Fruit fly (Drosophila melanogaster) whole organism, prepupa: ENCODE results near the gene CG44005.
A peak's percentile ranks its signal among the peaks of the same experiment; 100 is the strongest.

Experiments used
- Blimp-1 ChIP-seq: fragments of 200-800 bp; sonication (Bioruptor generic); optimal IDR thresholded peaks from 3 replicates; lab custom pipeline; 2017; ENCODE audit warnings: missing biosample characterization, missing genetic modification characterization, mild to moderate bottlenecking, moderate library complexity, missing genetic modification reagents
- CG10631 ChIP-seq: fragments of 200-800 bp; sonication (Bioruptor generic); optimal IDR thresholded peaks from 2 replicates; lab custom pipeline; 2016; ENCODE audit warnings: missing biosample characterization, missing genetic modification characterization
- CG10669 ChIP-seq: fragments of 200-800 bp; sonication (Bioruptor generic); optimal IDR thresholded peaks from 3 replicates; lab custom pipeline; 2018; ENCODE audit warnings: missing biosample characterization, mild to moderate bottlenecking, missing genetic modification characterization, moderate library complexity
- CG11902 ChIP-seq: fragments of 200-800 bp; sonication (Bioruptor generic); optimal IDR thresholded peaks from 3 replicates; lab custom pipeline; 2016; ENCODE audit warnings: missing biosample characterization, missing genetic modification characterization
- CG15336 ChIP-seq: fragments of 200-800 bp; sonication (Bioruptor generic); IDR thresholded peaks from 2 replicates; pipeline ENCODE4 v1.3.6; 2022; ENCODE audit warnings: missing biosample characterization, missing genetic modification characterization
- CG16779 ChIP-seq: fragments of 200-800 bp; sonication (Bioruptor generic); optimal IDR thresholded peaks from 3 replicates; lab custom pipeline; 2017; ENCODE audit warnings: missing biosample characterization, mild to moderate bottlenecking, missing genetic modification characterization
- CG3032 ChIP-seq: fragments of 200-800 bp; optimal IDR thresholded peaks from 2 replicates; lab custom pipeline; 2019; ENCODE audit warnings: missing biosample characterization, mild to moderate bottlenecking, missing genetic modification characterization, moderate library complexity
- CG31627 ChIP-seq: fragments of 200-800 bp; sonication (Bioruptor generic); optimal IDR thresholded peaks from 3 replicates; lab custom pipeline; 2016; ENCODE audit warnings: missing biosample characterization, missing genetic modification characterization
- CG32006 ChIP-seq: fragments of 200-800 bp; sonication (Bioruptor generic); optimal IDR thresholded peaks from 3 replicates; lab custom pipeline; 2017; ENCODE audit warnings: missing biosample characterization, mild to moderate bottlenecking, missing genetic modification characterization
- CG34406 ChIP-seq: fragments of 200-800 bp; sonication (Bioruptor generic); optimal IDR thresholded peaks from 3 replicates; lab custom pipeline; 2016; ENCODE audit warnings: missing biosample characterization, missing genetic modification characterization
- CG3919 ChIP-seq: fragments of 200-800 bp; sonication (Bioruptor generic); optimal IDR thresholded peaks from 3 replicates; lab custom pipeline; 2016; ENCODE audit warnings: missing biosample characterization, missing genetic modification characterization
- CG4318 ChIP-seq: fragments of 200-800 bp; sonication (Bioruptor generic); optimal IDR thresholded peaks from 3 replicates; lab custom pipeline; 2017; ENCODE audit warnings: missing biosample characterization, mild to moderate bottlenecking, missing genetic modification characterization
- CG6163 ChIP-seq: fragments of 200-800 bp; sonication (Bioruptor generic); IDR thresholded peaks from 3 replicates; pipeline ENCODE4 v1.3.6; 2022; ENCODE audit warnings: missing biosample characterization, missing genetic modification characterization
- CG6276 ChIP-seq: fragments of 200-800 bp; sonication (Bioruptor generic); optimal IDR thresholded peaks from 2 replicates; lab custom pipeline; 2017; ENCODE audit warnings: missing biosample characterization, mild to moderate bottlenecking, missing genetic modification characterization
- CG6808 ChIP-seq: fragments of 200-800 bp; sonication (Bioruptor generic); optimal IDR thresholded peaks from 3 replicates; lab custom pipeline; 2017; ENCODE audit warnings: missing biosample characterization, missing genetic modification characterization, mild to moderate bottlenecking, moderate library complexity, missing genetic modification reagents
- CG6854 ChIP-seq: fragments of 200-800 bp; sonication (Bioruptor generic); optimal IDR thresholded peaks from 2 replicates; lab custom pipeline; 2017; ENCODE audit warnings: missing biosample characterization, mild to moderate bottlenecking, missing genetic modification characterization
- CG7368 ChIP-seq: fragments of 200-800 bp; sonication (Bioruptor generic); optimal IDR thresholded peaks from 3 replicates; lab custom pipeline; 2016; ENCODE audit warnings: missing biosample characterization, missing genetic modification characterization
- CG8119 ChIP-seq: fragments of 200-800 bp; sonication (Bioruptor generic); IDR thresholded peaks from 3 replicates; pipeline ENCODE4 v1.3.6; 2022; ENCODE audit warnings: missing biosample characterization, missing genetic modification characterization
- CG8319 ChIP-seq: fragments of 200-800 bp; sonication (Bioruptor generic); optimal IDR thresholded peaks from 3 replicates; lab custom pipeline; 2016; ENCODE audit warnings: missing biosample characterization, missing genetic modification characterization
- CG9139 ChIP-seq: fragments of 200-800 bp; sonication (Bioruptor generic); optimal IDR thresholded peaks from 3 replicates; lab custom pipeline; 2017; ENCODE audit warnings: missing biosample characterization, mild to moderate bottlenecking, missing genetic modification characterization
- Eip78C ChIP-seq: fragments of 200-800 bp; sonication (Bioruptor generic); peaks from one replicate; lab custom pipeline; 2016; ENCODE audit warnings: missing biosample characterization, missing genetic modification characterization
- Eip93F ChIP-seq: fragments of 200-800 bp; sonication (Bioruptor generic); optimal IDR thresholded peaks from 2 replicates; lab custom pipeline; 2016; ENCODE audit warnings: missing biosample characterization, mild to moderate bottlenecking, missing genetic modification characterization
- Ets21C ChIP-seq: fragments of 200-800 bp; sonication (Bioruptor generic); optimal IDR thresholded peaks from 3 replicates; lab custom pipeline; 2016; ENCODE audit warnings: missing biosample characterization, missing genetic modification characterization
- Ets96B ChIP-seq: fragments of 200-800 bp; optimal IDR thresholded peaks from 2 replicates; lab custom pipeline; 2019; ENCODE audit warnings: missing biosample characterization, mild to moderate bottlenecking, missing genetic modification characterization, moderate library complexity
- Gug ChIP-seq: fragments of 200-800 bp; sonication (Bioruptor generic); IDR thresholded peaks from 2 replicates; pipeline ENCODE4 v1.3.6; 2022; ENCODE audit warnings: missing biosample characterization, missing genetic modification characterization
- Hr38 ChIP-seq: sonication (Bioruptor generic); optimal IDR thresholded peaks from 2 replicates; lab custom pipeline; 2016; ENCODE audit warnings: missing biosample characterization, missing genetic modification characterization
- Hr39 ChIP-seq: fragments of 200-800 bp; sonication (Bioruptor generic); optimal IDR thresholded peaks from 2 replicates; lab custom pipeline; 2016; ENCODE audit warnings: missing biosample characterization, missing genetic modification characterization
- Hr4 ChIP-seq: fragments of 200-800 bp; sonication (Bioruptor generic); optimal IDR thresholded peaks from 3 replicates; lab custom pipeline; 2016; ENCODE audit warnings: missing biosample characterization, missing genetic modification characterization
- Lpt ChIP-seq: fragments of 200-800 bp; sonication (Bioruptor generic); optimal IDR thresholded peaks from 3 replicates; lab custom pipeline; 2016; ENCODE audit warnings: missing biosample characterization, missing genetic modification characterization
- Met ChIP-seq: fragments of 200-800 bp; sonication (Bioruptor generic); optimal IDR thresholded peaks from 3 replicates; lab custom pipeline; 2016; ENCODE audit warnings: missing biosample characterization, missing genetic modification characterization
- OdsH ChIP-seq: fragments of 200-800 bp; sonication (Bioruptor generic); optimal IDR thresholded peaks from 3 replicates; lab custom pipeline; 2016; ENCODE audit warnings: missing biosample characterization, missing genetic modification characterization
- Smox ChIP-seq: fragments of 200-800 bp; sonication (Bioruptor generic); optimal IDR thresholded peaks from 3 replicates; lab custom pipeline; 2016; ENCODE audit warnings: missing biosample characterization, missing genetic modification characterization
- Sox102F ChIP-seq: fragments of 200-800 bp; sonication (Bioruptor generic); optimal IDR thresholded peaks from 2 replicates; lab custom pipeline; 2016; ENCODE audit warnings: missing biosample characterization, mild to moderate bottlenecking, missing genetic modification characterization
- achi ChIP-seq: fragments of 200-800 bp; sonication (Bioruptor generic); optimal IDR thresholded peaks from 3 replicates; lab custom pipeline; 2016; ENCODE audit warnings: missing biosample characterization, missing genetic modification characterization
- acj6 ChIP-seq: fragments of 200-800 bp; sonication (Bioruptor generic); optimal IDR thresholded peaks from 3 replicates; lab custom pipeline; 2016; ENCODE audit warnings: missing biosample characterization, missing genetic modification characterization
- dac ChIP-seq: fragments of 200-800 bp; sonication (Bioruptor generic); optimal IDR thresholded peaks from 2 replicates; lab custom pipeline; 2017; ENCODE audit warnings: missing biosample characterization, mild to moderate bottlenecking, missing genetic modification characterization
- dsx ChIP-seq: fragments of 200-800 bp; optimal IDR thresholded peaks from 3 replicates; lab custom pipeline; 2019; ENCODE audit warnings: missing biosample characterization, mild to moderate bottlenecking, missing genetic modification characterization, moderate library complexity; ENCODE audit not compliant: poor library complexity, severe bottlenecking
- eg ChIP-seq: fragments of 200-800 bp; sonication (Bioruptor generic); IDR thresholded peaks from 3 replicates; pipeline ENCODE4 v1.3.6; 2022; ENCODE audit warnings: missing biosample characterization, missing genetic modification characterization
- fd85E ChIP-seq: fragments of 200-800 bp; sonication (Bioruptor generic); optimal IDR thresholded peaks from 3 replicates; lab custom pipeline; 2016; ENCODE audit warnings: missing biosample characterization, missing genetic modification characterization
- fkh ChIP-seq: fragments of 200-800 bp; sonication (Bioruptor generic); optimal IDR thresholded peaks from 3 replicates; lab custom pipeline; 2017; ENCODE audit warnings: missing biosample characterization, mild to moderate bottlenecking, missing genetic modification characterization, moderate library complexity
- pdm3 ChIP-seq: fragments of 200-800 bp; sonication (Bioruptor generic); optimal IDR thresholded peaks from 3 replicates; lab custom pipeline; 2016; ENCODE audit warnings: missing biosample characterization, missing genetic modification characterization
- salr ChIP-seq, 2 experiments: fragments of 200-800 bp; sonication (Bioruptor generic); optimal IDR thresholded peaks; 3 replicates each; lab custom pipeline; 2016 to 2018; ENCODE audit warnings: missing biosample characterization in 2 of 2, missing genetic modification characterization in 2 of 2, mild to moderate bottlenecking in 1 of 2
- spab ChIP-seq: fragments of 200-800 bp; sonication (Bioruptor generic); optimal IDR thresholded peaks from 2 replicates; lab custom pipeline; 2017; ENCODE audit warnings: missing biosample characterization, mild to moderate bottlenecking, missing genetic modification characterization, missing genetic modification reagents
- ss ChIP-seq, 2 experiments: fragments of 200-800 bp; sonication (Bioruptor generic); optimal IDR thresholded peaks; 2 replicates in 1 of 2; 3 replicates in 1 of 2; lab custom pipeline; 2017 to 2018; ENCODE audit warnings: mild to moderate bottlenecking in 2 of 2, missing biosample characterization in 2 of 2, missing genetic modification characterization in 2 of 2, moderate library complexity in 1 of 2
- svp ChIP-seq: fragments of 200-800 bp; sonication (Bioruptor generic); peaks from one replicate; lab custom pipeline; 2016; ENCODE audit warnings: missing biosample characterization, missing genetic modification characterization
- topi ChIP-seq: fragments of 200-800 bp; sonication (Bioruptor generic); optimal IDR thresholded peaks from 3 replicates; lab custom pipeline; 2016; ENCODE audit warnings: missing biosample characterization, missing genetic modification characterization
- vri ChIP-seq: fragments of 200-800 bp; sonication (Bioruptor generic); optimal IDR thresholded peaks from 3 replicates; lab custom pipeline; 2016; ENCODE audit warnings: missing biosample characterization, mild to moderate bottlenecking, missing genetic modification characterization

CG44005 gene

DNA sequence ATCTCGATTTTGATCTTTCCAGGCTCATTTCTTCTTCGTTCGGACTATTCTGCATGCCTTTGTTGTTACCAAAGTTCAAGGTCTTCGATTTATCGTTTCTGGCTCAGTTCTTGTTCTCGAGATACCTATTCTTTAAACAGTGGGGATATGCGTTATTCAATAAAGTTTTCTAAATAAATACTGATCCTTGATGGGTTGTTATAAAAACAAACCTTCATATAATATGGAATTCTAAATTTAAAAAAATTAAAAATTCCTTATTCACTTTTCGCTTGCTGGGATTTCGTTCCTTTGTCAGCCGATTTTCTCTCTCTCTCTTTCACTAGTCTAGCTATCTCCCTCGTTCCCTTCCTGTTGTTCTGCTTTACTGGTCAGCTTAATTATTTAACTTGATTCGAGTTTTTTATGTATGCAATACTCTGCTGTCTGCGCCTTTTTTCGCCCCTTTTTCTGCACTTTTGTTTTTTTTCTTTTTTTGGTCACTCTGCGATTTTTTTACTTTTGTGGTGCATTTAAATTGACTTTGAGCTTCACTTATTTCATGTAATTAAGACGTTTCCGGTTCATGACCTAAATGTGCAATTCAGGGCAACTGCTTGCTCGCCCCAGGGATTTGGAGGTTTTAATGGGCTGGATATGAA, 33.7 kb downstream of the CG44005 start (continued):
- TF ChIP-seq vri (GFP tag; lab: Kevin White, UChicago) (peak; percentile 69), CG16779 (tag; lab: Kevin White, UChicago) (no peak), acj6 (GFP tag; lab: Kevin White, UChicago) (peak; percentile 27), Sox102F (GFP tag; lab: Kevin White, UChicago) (peak; percentile 55), svp (peak; percentile 63), Lpt (no peak), Eip78C (GFP tag; lab: Kevin White, UChicago) (peak; percentile 90), CG10631 (peak; percentile 57), pdm3 (peak; percentile 27), CG32006 (no peak), Met (peak; percentile 55), CG4318 (GFP tag; lab: Kevin White, UChicago) (no peak), spab (GFP tag; lab: Kevin White, UChicago) (peak; percentile 51), OdsH (GFP tag; lab: Kevin White, UChicago) (peak; percentile 32), CG8319 (no peak), CG7368 (GFP tag; lab: Kevin White, UChicago) (peak; percentile 8), CG3032 (tag; lab: Kevin White, UChicago) (peak; percentile 67), CG6276 (GFP tag; lab: Kevin White, UChicago) (no peak), Ets21C (GFP tag; lab: Kevin White, UChicago) (peak; percentile 16), fkh (no peak), CG9139 (GFP tag; lab: Kevin White, UChicago) (peak; percentile 72), CG34406 (peak; percentile 25), Eip93F (no peak), Hr39 (GFP tag; lab: Kevin White, UChicago) (peak; percentile 46)
- TF ChIP-seq, all 60 proteins: peak for 30

DNA sequence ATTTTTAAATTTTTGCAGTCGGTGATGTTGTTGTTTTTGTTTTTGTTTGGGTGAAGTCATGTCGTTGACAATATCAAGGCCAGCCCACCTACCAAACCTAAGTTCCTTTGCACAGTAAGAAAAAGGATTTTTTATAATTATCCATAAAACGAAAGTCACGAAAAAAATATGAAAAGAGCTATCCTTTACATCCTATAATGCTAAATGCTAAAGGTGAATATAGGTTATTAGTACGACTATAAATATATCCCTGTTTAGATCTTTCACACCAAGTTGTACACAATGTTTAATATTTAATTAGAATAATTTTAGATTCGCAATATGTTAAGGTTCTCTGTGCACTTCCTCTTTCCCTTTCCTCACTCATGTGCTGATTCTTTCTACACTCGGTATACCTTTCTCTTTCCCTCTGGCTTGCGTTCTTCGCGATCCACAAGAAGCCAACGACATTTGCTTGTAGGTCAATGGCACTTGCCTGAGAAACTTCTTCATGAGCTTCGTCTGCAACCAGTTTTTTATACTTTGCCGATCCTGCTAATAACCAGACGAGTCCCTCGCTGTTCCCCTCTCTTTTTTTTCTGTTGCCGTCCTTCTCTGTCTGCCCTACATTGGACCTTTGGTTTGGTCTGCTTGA, 34.3 kb downstream of the CG44005 start:
- peak; percentile 67 for TF ChIP-seq achi (GFP tag; lab: Kevin White, UChicago)
- no peak for TF ChIP-seq CG8119
- TF ChIP-seq Gug (GFP tag; lab: Robert Waterston, UW), result no peak
- TF ChIP-seq ss (GFP tag; optimal IDR thresholded peaks at IDR 0.05; lab: Kevin White, UChicago), result peak; percentile 73 to 84
- TF ChIP-seq CG32006, result no peak
- TF ChIP-seq CG6854 (GFP tag; lab: Kevin White, UChicago), result peak; percentile 50
- TF ChIP-seq OdsH (GFP tag; lab: Kevin White, UChicago), result peak; percentile 74
- TF ChIP-seq Hr38, result no peak
- TF ChIP-seq Smox (GFP tag; lab: Kevin White, UChicago), result peak; percentile 29
- peak; percentile 52 for TF ChIP-seq CG9139 (GFP tag; lab: Kevin White, UChicago)
- no peak for TF ChIP-seq CG4318 (GFP tag; lab: Kevin White, UChicago)
- TF ChIP-seq fd85E (GFP tag; lab: Kevin White, UChicago), result no peak
- TF ChIP-seq CG15336 (GFP tag; lab: Robert Waterston, UW), result no peak
- peak; percentile 80 for TF ChIP-seq topi
- TF ChIP-seq CG10669 (GFP tag; lab: Kevin White, UChicago), result peak; percentile 88
- peak; percentile 81 for TF ChIP-seq svp
- TF ChIP-seq Ets96B (tag; lab: Kevin White, UChicago), result peak; percentile 93
- TF ChIP-seq dac, result no peak
- TF ChIP-seq salr (GFP tag; optimal IDR thresholded peaks at IDR 0.05; lab: Kevin White, UChicago), result peak; percentile 53 to 79
- TF ChIP-seq eg (GFP tag; lab: Robert Waterston, UW), result no peak
- no peak for TF ChIP-seq Lpt
- peak; percentile 16 for TF ChIP-seq CG7368 (GFP tag; lab: Kevin White, UChicago)
- TF ChIP-seq CG3919 (GFP tag; lab: Kevin White, UChicago), result peak; percentile 69
- TF ChIP-seq CG10631, result peak; percentile 84
- TF ChIP-seq fkh, result no peak
- no peak for TF ChIP-seq Hr4 (GFP tag; lab: Kevin White, UChicago)
- TF ChIP-seq CG6808, result peak; percentile 90
- TF ChIP-seq CG31627 (GFP tag; lab: Kevin White, UChicago), result peak; percentile 34
- peak; percentile 93 for TF ChIP-seq CG3032 (tag; lab: Kevin White, UChicago)
- peak; percentile 66 for TF ChIP-seq Met
- TF ChIP-seq Eip78C (GFP tag; lab: Kevin White, UChicago), result peak; percentile 93
- peak; percentile 53 for TF ChIP-seq CG11902 (GFP tag; lab: Kevin White, UChicago)
- peak; percentile 84 for TF ChIP-seq dsx (GFP tag; lab: Kevin White, UChicago)
- no peak for TF ChIP-seq Eip93F
- peak; percentile 65 for TF ChIP-seq Blimp-1 (GFP tag; lab: Kevin White, UChicago)
- TF ChIP-seq CG6163 (GFP tag; lab: Robert Waterston, UW), result no peak
- peak; percentile 20 for TF ChIP-seq vri (GFP tag; lab: Kevin White, UChicago)
